Worm (Caenorhabditis elegans): Measurements from ENCODE around the gene C27D8.3.

DNA sequence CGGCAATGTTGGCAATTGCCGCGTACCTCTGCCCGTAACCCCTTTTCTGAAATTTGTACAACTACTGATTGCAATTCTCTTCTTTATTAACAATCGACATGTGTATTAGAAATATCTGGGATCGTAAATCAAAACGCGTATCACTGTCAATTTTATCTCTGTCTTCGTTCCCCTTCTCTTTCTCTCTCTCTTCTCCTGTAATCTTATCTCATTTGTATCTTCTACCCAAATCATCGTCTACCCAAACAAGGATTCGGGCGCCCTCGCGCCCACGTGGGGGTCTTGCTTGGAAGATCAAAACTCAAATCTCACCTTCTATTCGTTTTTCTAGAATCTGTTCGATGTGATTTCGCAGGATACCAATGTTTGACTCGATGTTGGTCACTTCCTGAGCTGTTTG, 548 bp downstream of the C27D8.3 start, which contains the start of gene C27D8.2:
- TF ChIP-seq dpl-1 (GFP tag; optimal IDR thresholded peaks at IDR 0.05) (no peak), lin-29 (GFP tag; IDR thresholded peaks at IDR 0.05) (no peak), fkh-10 (GFP tag; optimal IDR thresholded peaks at IDR 0.05) (no peak), nhr-25 (tag; optimal IDR thresholded peaks at IDR 0.05; ENCODE audit: borderline replicate concordance, insufficient read depth) (no peak), zag-1 (tag; optimal IDR thresholded peaks at IDR 0.05) (no peak), nhr-48 (tag; optimal IDR thresholded peaks at IDR 0.05) (no peak), lin-13 (GFP tag; optimal IDR thresholded peaks at IDR 0.05) (no peak), nhr-10 (tag; optimal IDR thresholded peaks at IDR 0.05) (no peak)

Data from whole organism, L4 larva.